Worm (Caenorhabditis elegans): ENCODE data around the gene nhr-1.

- TF ChIP-seq ZK546.5 (tag; optimal IDR thresholded peaks at IDR 0.05): no peak
- TF ChIP-seq lin-15B (tag; optimal IDR thresholded peaks at IDR 0.05): no peak
- no peak for TF ChIP-seq nhr-77 (tag; optimal IDR thresholded peaks at IDR 0.05)
- TF ChIP-seq jun-1 (tag; optimal IDR thresholded peaks at IDR 0.05): no peak
- TF ChIP-seq nhr-237 (tag; optimal IDR thresholded peaks at IDR 0.05): no peak
Observed at ce11 chrX:17514422-17514821, 559 bp downstream of the nhr-1 start.
